Worm (Caenorhabditis elegans) whole organism, L3 larva: ENCODE measurements around the gene nhr-253.

Source experiments
- R02D3.7 ChIP-seq: fragments of 150-350 bp; optimal IDR thresholded peaks from 2 replicates; lab custom pipeline; 2014; ENCODE audit warnings: missing biosample characterization, missing genetic modification characterization
- aly-2 ChIP-seq: fragments of 150-350 bp; optimal IDR thresholded peaks from 2 replicates; lab custom pipeline; 2014; ENCODE audit warnings: missing biosample characterization, missing genetic modification characterization
- ceh-82 ChIP-seq: fragments of 150-350 bp; optimal IDR thresholded peaks from 2 replicates; lab custom pipeline; 2014; ENCODE audit warnings: missing biosample characterization, missing genetic modification characterization
- daf-12 ChIP-seq: fragments of 150-350 bp; optimal IDR thresholded peaks from 2 replicates; lab custom pipeline; 2014; ENCODE audit warnings: missing biosample characterization, missing genetic modification reagents, missing genetic modification characterization
- eor-1 ChIP-seq, 2 experiments: fragments of 150-350 bp; optimal IDR thresholded peaks; 2 replicates each; lab custom pipeline; 2014 to 2018; ENCODE audit warnings: missing biosample characterization in 2 of 2, missing genetic modification characterization in 2 of 2
- lin-39 ChIP-seq: fragments of 150-350 bp; optimal IDR thresholded peaks from 2 replicates; lab custom pipeline; 2018; ENCODE audit warnings: missing biosample characterization, missing genetic modification reagents, missing genetic modification characterization
- nhr-28 ChIP-seq: fragments of 150-350 bp; optimal IDR thresholded peaks from 2 replicates; lab custom pipeline; 2014; ENCODE audit warnings: missing biosample characterization, missing genetic modification characterization
- ztf-11 ChIP-seq: fragments of 150-350 bp; optimal IDR thresholded peaks from 2 replicates; lab custom pipeline; 2014; ENCODE audit warnings: missing biosample characterization, missing genetic modification characterization

DNA sequence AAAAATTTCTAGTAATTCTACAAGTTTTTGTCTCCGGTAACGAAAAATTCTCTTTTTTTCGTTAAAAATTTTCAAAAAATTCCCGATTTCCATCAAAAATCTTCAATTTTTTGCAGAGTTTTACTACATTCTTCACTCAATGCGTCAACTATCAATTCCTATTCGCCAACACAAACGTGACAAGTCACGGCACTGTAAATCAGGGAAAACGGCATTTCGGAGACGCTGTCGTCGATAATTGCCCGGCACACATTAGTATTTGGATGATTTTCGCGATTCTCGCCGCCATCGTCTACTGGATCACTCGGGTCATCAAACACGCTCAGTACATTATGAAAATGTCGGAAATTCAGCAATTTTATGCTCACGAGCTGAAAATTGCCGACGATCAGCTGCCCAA lies 44.6 kb upstream of the nhr-253 start:
- TF ChIP-seq R02D3.7 (tag; lab: Kevin White, UChicago), result no peak
- TF ChIP-seq ceh-82 (tag; lab: Kevin White, UChicago), result no peak
- TF ChIP-seq aly-2 (tag; lab: Kevin White, UChicago), result no peak
- no peak for TF ChIP-seq eor-1 (tag; optimal IDR thresholded peaks at IDR 0.05; lab: Kevin White, UChicago)
- no peak for TF ChIP-seq ztf-11 (tag; lab: Kevin White, UChicago)
- no peak for TF ChIP-seq lin-39 (tag; lab: Kevin White, UChicago)
- TF ChIP-seq daf-12 (tag; lab: Kevin White, UChicago), result no peak
- TF ChIP-seq nhr-28, result no peak
